Worm (Caenorhabditis elegans) whole organism, L2 larva: ENCODE measurements around the gene F46B6.13.

ENCODE experiments used
- F13H6.1 ChIP-seq: sonication (generic microtip); optimal IDR thresholded peaks from 2 replicates; lab custom pipeline; 2016; ENCODE audit warnings: missing genetic modification characterization, missing compliant biosample characterization
- R02D3.7 ChIP-seq: fragments of 150-350 bp; optimal IDR thresholded peaks from 2 replicates; lab custom pipeline; 2014; ENCODE audit warnings: missing biosample characterization, missing genetic modification characterization
- aly-2 ChIP-seq: fragments of 150-350 bp; optimal IDR thresholded peaks from 2 replicates; lab custom pipeline; 2014; ENCODE audit warnings: missing biosample characterization, missing genetic modification characterization
- lsy-2 ChIP-seq, 2 experiments: fragments of 150-350 bp in 1 of 2; sonication (generic microtip) in 1 of 2; optimal IDR thresholded peaks; 2 replicates each; lab custom pipeline; 2014 to 2017; ENCODE audit warnings: missing biosample characterization in 2 of 2, missing genetic modification characterization in 2 of 2
- ztf-11 ChIP-seq: sonication (generic microtip); optimal IDR thresholded peaks from 2 replicates; lab custom pipeline; 2017; ENCODE audit warnings: missing biosample characterization, missing genetic modification characterization

ce11 chrV:9753554-9753953 lies 45.4 kb downstream of the F46B6.13 start:
- TF ChIP-seq ztf-11 (tag; lab: Kevin White, UChicago) (no peak), F13H6.1 (tag; lab: Kevin White, UChicago) (no peak), aly-2 (tag; lab: Kevin White, UChicago) (no peak), lsy-2 (tag; optimal IDR thresholded peaks at IDR 0.05; lab: Kevin White, UChicago) (no peak), R02D3.7 (tag; lab: Kevin White, UChicago) (no peak)
